Fruit fly (Drosophila melanogaster) whole organism, embryonic: ENCODE results near the gene CG10660.

ENCODE experiments used
- Asciz ChIP-seq: fragments of 200-800 bp; sonication (Bioruptor generic); optimal IDR thresholded peaks from 2 replicates; lab custom pipeline; 2017; ENCODE audit warnings: missing biosample characterization, mild to moderate bottlenecking, missing genetic modification characterization, missing genetic modification reagents
- Awh ChIP-seq: fragments of 200-800 bp; sonication (Bioruptor generic); IDR thresholded peaks from 2 replicates; pipeline ENCODE4, ENCODE4 v1.3.6; 2022; ENCODE audit warnings: missing biosample characterization, missing genetic modification characterization
- CG10979 ChIP-seq: fragments of 200-800 bp; sonication (Bioruptor generic); optimal IDR thresholded peaks from 2 replicates; lab custom pipeline; 2018; ENCODE audit warnings: missing biosample characterization, mild to moderate bottlenecking, missing genetic modification characterization, moderate library complexity
- CG11504 ChIP-seq: fragments of 200-800 bp; sonication (Bioruptor generic); optimal IDR thresholded peaks from 3 replicates; lab custom pipeline; 2019; ENCODE audit warnings: missing biosample characterization, mild to moderate bottlenecking, missing genetic modification characterization, moderate library complexity
- CG12391 ChIP-seq: fragments of 200-800 bp; sonication (Bioruptor generic); optimal IDR thresholded peaks from 3 replicates; lab custom pipeline; 2018; ENCODE audit warnings: missing biosample characterization, mild to moderate bottlenecking, missing genetic modification characterization, moderate library complexity
- CG13775 ChIP-seq: fragments of 200-800 bp; sonication (Bioruptor generic); optimal IDR thresholded peaks from 3 replicates; lab custom pipeline; 2017; ENCODE audit warnings: missing biosample characterization, mild to moderate bottlenecking, missing genetic modification characterization
- CG1529 ChIP-seq: fragments of 200-800 bp; sonication (Bioruptor generic); optimal IDR thresholded peaks from 3 replicates; lab custom pipeline; 2018; ENCODE audit warnings: missing biosample characterization, missing genetic modification characterization
- CG17385 ChIP-seq: fragments of 200-800 bp; sonication (Bioruptor generic); optimal IDR thresholded peaks from 3 replicates; lab custom pipeline; 2018; ENCODE audit warnings: missing biosample characterization, mild to moderate bottlenecking, missing genetic modification characterization
- CG18764 ChIP-seq: fragments of 200-800 bp; sonication (Bioruptor generic); optimal IDR thresholded peaks from 3 replicates; lab custom pipeline; 2016; ENCODE audit warnings: missing biosample characterization, missing genetic modification characterization
- CG2678 ChIP-seq: fragments of 200-800 bp; sonication (Bioruptor generic); optimal IDR thresholded peaks from 3 replicates; lab custom pipeline; 2019; ENCODE audit warnings: missing biosample characterization, mild to moderate bottlenecking, missing genetic modification characterization, moderate library complexity
- CG2712 ChIP-seq: fragments of 200-800 bp; optimal IDR thresholded peaks from 3 replicates; lab custom pipeline; 2019; ENCODE audit warnings: missing biosample characterization, mild to moderate bottlenecking, missing genetic modification characterization, moderate library complexity
- CG3163 ChIP-seq: fragments of 200-800 bp; sonication (Bioruptor generic); optimal IDR thresholded peaks from 3 replicates; lab custom pipeline; 2016; ENCODE audit warnings: missing biosample characterization, missing genetic modification characterization
- CG34376 ChIP-seq: fragments of 200-800 bp; sonication (Bioruptor generic); optimal IDR thresholded peaks from 2 replicates; lab custom pipeline; 2018; ENCODE audit warnings: missing biosample characterization, mild to moderate bottlenecking, missing genetic modification characterization
- CG34422 ChIP-seq: fragments of 200-800 bp; sonication (Bioruptor generic); IDR thresholded peaks from 3 replicates; pipeline ENCODE4 v1.3.6; 2022; ENCODE audit warnings: missing biosample characterization, missing genetic modification characterization
- CG4854 ChIP-seq: fragments of 200-800 bp; sonication (Bioruptor generic); optimal IDR thresholded peaks from 2 replicates; lab custom pipeline; 2016; ENCODE audit warnings: missing biosample characterization, missing genetic modification characterization, inconsistent platforms
- CG5245 ChIP-seq: fragments of 200-800 bp; sonication (Bioruptor generic); optimal IDR thresholded peaks from 3 replicates; lab custom pipeline; 2016; ENCODE audit warnings: missing biosample characterization, missing genetic modification characterization
- CG6813 ChIP-seq: fragments of 200-800 bp; sonication (Bioruptor generic); optimal IDR thresholded peaks from 2 replicates; lab custom pipeline; 2017; ENCODE audit warnings: missing biosample characterization, missing genetic modification characterization, mild to moderate bottlenecking, moderate library complexity, missing genetic modification reagents
- CG7745 ChIP-seq: fragments of 200-800 bp; sonication (Bioruptor generic); optimal IDR thresholded peaks from 2 replicates; lab custom pipeline; 2018; ENCODE audit warnings: missing biosample characterization, mild to moderate bottlenecking, missing genetic modification characterization, moderate library complexity
- CG7786 ChIP-seq: fragments of 200-800 bp; sonication (Bioruptor generic); optimal IDR thresholded peaks from 2 replicates; lab custom pipeline; 2016; ENCODE audit warnings: missing biosample characterization, missing genetic modification characterization
- CG8765 ChIP-seq: fragments of 200-800 bp; sonication (Bioruptor generic); IDR thresholded peaks from 2 replicates; pipeline ENCODE4 v1.3.6; 2022; ENCODE audit warnings: missing biosample characterization, missing genetic modification characterization
- D19A ChIP-seq: fragments of 200-800 bp; optimal IDR thresholded peaks from 3 replicates; lab custom pipeline; 2019; ENCODE audit warnings: missing biosample characterization, mild to moderate bottlenecking, missing genetic modification characterization, moderate library complexity
- Dbx ChIP-seq: fragments of 200-800 bp; sonication (Bioruptor generic); IDR thresholded peaks from 3 replicates; pipeline ENCODE4 v1.3.6; 2022; ENCODE audit warnings: missing biosample characterization, missing genetic modification characterization
- E2f1 ChIP-seq: fragments of 200-800 bp; sonication (Bioruptor generic); IDR thresholded peaks from 2 replicates; pipeline ENCODE4 v1.3.6; 2022; ENCODE audit warnings: missing biosample characterization, missing genetic modification characterization
- HLHmδ ChIP-seq: fragments of 200-800 bp; sonication (Bioruptor generic); optimal IDR thresholded peaks from 2 replicates; lab custom pipeline; 2018; ENCODE audit warnings: missing biosample characterization, mild to moderate bottlenecking, missing genetic modification characterization, moderate library complexity
- Hmx ChIP-seq: fragments of 200-800 bp; sonication (Bioruptor generic); optimal IDR thresholded peaks from 2 replicates; lab custom pipeline; 2016; ENCODE audit warnings: missing biosample characterization, missing genetic modification characterization
- MBD-R2 ChIP-seq: fragments of 200-800 bp; sonication (Bioruptor generic); IDR thresholded peaks from 2 replicates; pipeline ENCODE4 v1.3.6; 2022; ENCODE audit warnings: missing biosample characterization, missing genetic modification characterization
- Meics ChIP-seq: fragments of 200-800 bp; sonication (Bioruptor generic); optimal IDR thresholded peaks from 2 replicates; lab custom pipeline; 2017; ENCODE audit warnings: missing biosample characterization, mild to moderate bottlenecking, missing genetic modification characterization
- PHDP ChIP-seq: fragments of 200-800 bp; sonication (Bioruptor generic); optimal IDR thresholded peaks from 3 replicates; lab custom pipeline; 2018; ENCODE audit warnings: missing biosample characterization, mild to moderate bottlenecking, missing genetic modification characterization, moderate library complexity
- Poxn ChIP-seq: fragments of 200-800 bp; sonication (Bioruptor generic); IDR thresholded peaks from 2 replicates; pipeline ENCODE4 v1.3.6; 2022; ENCODE audit warnings: missing biosample characterization, missing genetic modification characterization
- Side ChIP-seq: fragments of 200-800 bp; sonication (Bioruptor generic); optimal IDR thresholded peaks from 2 replicates; lab custom pipeline; 2016; ENCODE audit warnings: missing biosample characterization, missing genetic modification characterization
- Sin3A ChIP-seq: fragments of >200 bp; optimal IDR thresholded peaks from 2 replicates; lab custom pipeline; 2018
- Sry-δ ChIP-seq: fragments of 200-800 bp; sonication (Bioruptor generic); optimal IDR thresholded peaks from 2 replicates; lab custom pipeline; 2016; ENCODE audit warnings: missing biosample characterization, missing genetic modification characterization
- Stat92E ChIP-seq, 3 experiments: fragments of >200 bp in 2 of 3; fragments of 200-800 bp in 1 of 3; sonication (Bioruptor generic) in 1 of 3; optimal IDR thresholded peaks; 2 replicates each; lab custom pipeline; 2017 to 2019; ENCODE audit warnings: missing biosample characterization in 3 of 3, missing genetic modification characterization in 3 of 3, mild to moderate bottlenecking in 1 of 3, moderate library complexity in 1 of 3
- Xrp1 ChIP-seq: fragments of 200-800 bp; sonication (Bioruptor generic); IDR thresholded peaks from 2 replicates; pipeline ENCODE4 v1.3.6; 2022; ENCODE audit warnings: missing biosample characterization, missing genetic modification characterization
- aop ChIP-seq: fragments of 200-800 bp; sonication (Bioruptor generic); IDR thresholded peaks from 2 replicates; pipeline ENCODE4 v1.3.6; 2022; ENCODE audit warnings: missing biosample characterization, missing genetic modification characterization
- cas ChIP-seq: fragments of 200-800 bp; sonication (Bioruptor generic); IDR thresholded peaks from 2 replicates; pipeline ENCODE4 v1.3.6; 2022; ENCODE audit warnings: missing biosample characterization, missing genetic modification characterization
- crp ChIP-seq, 2 experiments: fragments of 200-800 bp; sonication (Bioruptor generic); optimal IDR thresholded peaks; 2 replicates in 1 of 2; 3 replicates in 1 of 2; lab custom pipeline; 2017; ENCODE audit warnings: missing biosample characterization in 2 of 2, missing genetic modification characterization in 2 of 2, mild to moderate bottlenecking in 1 of 2, moderate library complexity in 1 of 2
- dpn ChIP-seq, 2 experiments: fragments of 200-800 bp; sonication (Bioruptor generic); optimal IDR thresholded peaks; 3 replicates each; lab custom pipeline; 2016; ENCODE audit warnings: missing biosample characterization in 2 of 2, missing genetic modification characterization in 2 of 2
- gcm ChIP-seq: fragments of 200-800 bp; sonication (Bioruptor generic); optimal IDR thresholded peaks from 2 replicates; lab custom pipeline; 2019; ENCODE audit warnings: missing biosample characterization, mild to moderate bottlenecking, missing genetic modification characterization, moderate library complexity
- kni ChIP-seq: fragments of 200-800 bp; sonication (Bioruptor generic); optimal IDR thresholded peaks from 3 replicates; lab custom pipeline; 2017; ENCODE audit warnings: mild to moderate bottlenecking, missing biosample characterization, missing genetic modification reagents, missing genetic modification characterization
- nmo ChIP-seq: fragments of 200-800 bp; sonication (Bioruptor generic); optimal IDR thresholded peaks from 2 replicates; lab custom pipeline; 2018; ENCODE audit warnings: missing biosample characterization, mild to moderate bottlenecking, missing genetic modification characterization, moderate library complexity
- nom ChIP-seq: fragments of 200-800 bp; sonication (Bioruptor generic); optimal IDR thresholded peaks from 2 replicates; lab custom pipeline; 2017; ENCODE audit warnings: missing biosample characterization, missing genetic modification characterization, mild to moderate bottlenecking, moderate library complexity, missing genetic modification reagents
- odd ChIP-seq: fragments of 200-800 bp; sonication (Bioruptor generic); optimal IDR thresholded peaks from 2 replicates; lab custom pipeline; 2017; ENCODE audit warnings: missing biosample characterization, mild to moderate bottlenecking, missing genetic modification characterization
- pita ChIP-seq: fragments of 200-800 bp; sonication (Bioruptor generic); optimal IDR thresholded peaks from 2 replicates; lab custom pipeline; 2017; ENCODE audit warnings: missing biosample characterization, mild to moderate bottlenecking, missing genetic modification characterization
- run ChIP-seq: fragments of 200-800 bp; sonication (Bioruptor generic); optimal IDR thresholded peaks from 3 replicates; lab custom pipeline; 2018; ENCODE audit warnings: missing biosample characterization, mild to moderate bottlenecking, missing genetic modification characterization
- salm ChIP-seq: fragments of 200-800 bp; sonication (Bioruptor generic); optimal IDR thresholded peaks from 2 replicates; lab custom pipeline; 2018; ENCODE audit warnings: missing biosample characterization, mild to moderate bottlenecking, missing genetic modification characterization
- sim ChIP-seq: fragments of 200-800 bp; sonication (Bioruptor generic); IDR thresholded peaks from 2 replicates; pipeline ENCODE4 v1.3.6; 2022; ENCODE audit warnings: missing biosample characterization, missing genetic modification characterization
- trem ChIP-seq: fragments of 200-800 bp; optimal IDR thresholded peaks from 3 replicates; lab custom pipeline; 2019; ENCODE audit warnings: missing biosample characterization, mild to moderate bottlenecking, missing genetic modification characterization, moderate library complexity
- tup ChIP-seq: fragments of 200-800 bp; sonication (Bioruptor generic); optimal IDR thresholded peaks from 2 replicates; lab custom pipeline; 2016; ENCODE audit warnings: missing biosample characterization, mild to moderate bottlenecking, missing genetic modification characterization, moderate library complexity

CG10660 gene

dm6 chr3L:12526433-12527113 lies 36.1 kb upstream of the CG10660 start, which contains the start of gene eIF2beta (continued):
- TF ChIP-seq CG34422 (GFP tag; lab: Robert Waterston, UW) = peak; percentile 85; the same call in 1 of the 3 replicates
- no peak for TF ChIP-seq CG7786 (GFP tag; lab: Kevin White, UChicago)
- TF ChIP-seq Meics = peak; percentile 64
- no peak for TF ChIP-seq Hmx (GFP tag; lab: Kevin White, UChicago)
- peak; percentile 44 for TF ChIP-seq CG12391 (tag; lab: Kevin White, UChicago)
- TF ChIP-seq trem (tag; lab: Kevin White, UChicago) = peak; percentile 80
- peak; percentile 45 for TF ChIP-seq PHDP (tag; lab: Kevin White, UChicago)
- peak; percentile 57 for TF ChIP-seq CG5245 (GFP tag; lab: Kevin White, UChicago)
- no peak for TF ChIP-seq Dbx (GFP tag; lab: Robert Waterston, UW)
- TF ChIP-seq odd (GFP tag; lab: Kevin White, UChicago) = peak; percentile 58
- peak; percentile 38 for TF ChIP-seq CG13775 (GFP tag; lab: Kevin White, UChicago)
- no peak for TF ChIP-seq salm
- no peak for TF ChIP-seq cas (GFP tag; lab: Robert Waterston, UW)
- TF ChIP-seq CG2712 = peak; percentile 48
- TF ChIP-seq CG1529 (GFP tag; lab: Kevin White, UChicago) = peak; percentile 7
- TF ChIP-seq dpn (GFP tag; optimal IDR thresholded peaks at IDR 0.05; lab: Kevin White, UChicago) = peak in 1 of 2 experiments; percentile 18
- peak; percentile 10 for TF ChIP-seq Side (GFP tag; lab: Kevin White, UChicago)
- peak; percentile 47 for TF ChIP-seq CG10979
- TF ChIP-seq nom (GFP tag; lab: Kevin White, UChicago) = peak; percentile 58
- TF ChIP-seq Poxn (GFP tag; lab: Robert Waterston, UW) = no peak
- TF ChIP-seq CG2678 (tag; lab: Kevin White, UChicago) = peak; percentile 27
- TF ChIP-seq Awh (GFP tag; lab: Robert Waterston, UW) = no peak
- peak; percentile 74 for TF ChIP-seq Asciz (GFP tag; lab: Kevin White, UChicago)
- TF ChIP-seq CG34376 (GFP tag; lab: Kevin White, UChicago) = peak; percentile 29
- no peak for TF ChIP-seq pita
- peak in 1 of 2 experiments; percentile 1 for TF ChIP-seq crp (GFP tag; optimal IDR thresholded peaks at IDR 0.05; lab: Kevin White, UChicago)
- peak; percentile 37; the same call in 1 of the 2 replicates for TF ChIP-seq MBD-R2 (GFP tag; lab: Robert Waterston, UW)
- TF ChIP-seq CG6813 (GFP tag; lab: Kevin White, UChicago) = peak; percentile 38
- peak; percentile 41 for TF ChIP-seq D19A (tag; lab: Kevin White, UChicago)
- peak; percentile 55 for TF ChIP-seq Sin3A (lab: Kevin White, UChicago)
- peak; percentile 15 for TF ChIP-seq CG18764 (GFP tag; lab: Kevin White, UChicago)
- TF ChIP-seq CG7745 (tag; lab: Kevin White, UChicago) = no peak
- TF ChIP-seq kni (GFP tag; lab: Kevin White, UChicago) = peak; percentile 79
- TF ChIP-seq tup = no peak
- TF ChIP-seq Xrp1 (GFP tag; lab: Robert Waterston, UW) = peak; percentile 24; the same call in 1 of the 2 replicates
- peak; percentile 57 for TF ChIP-seq HLHmδ (GFP tag; lab: Kevin White, UChicago)
- no peak for TF ChIP-seq aop
- TF ChIP-seq Stat92E (GFP tag; optimal IDR thresholded peaks at IDR 0.05; lab: Kevin White, UChicago) = peak in 1 of 3 experiments; percentile 12
- peak; percentile 26 for TF ChIP-seq CG4854
- TF ChIP-seq run (tag; lab: Kevin White, UChicago) = no peak
- 0 out of 2 replicates have a peak, but pooled peaks have one; percentile 8 for TF ChIP-seq sim
- peak; percentile 41 for TF ChIP-seq nmo
- TF ChIP-seq CG17385 = peak; percentile 52
- TF ChIP-seq gcm (GFP tag; lab: Kevin White, UChicago) = peak; percentile 22
- TF ChIP-seq CG8765 (GFP tag; lab: Robert Waterston, UW) = no peak
- TF ChIP-seq CG11504 (tag; lab: Kevin White, UChicago) = peak; percentile 42
- no peak for TF ChIP-seq Sry-δ (GFP tag; lab: Kevin White, UChicago)
- TF ChIP-seq CG3163 (GFP tag; lab: Kevin White, UChicago) = no peak
- no peak for TF ChIP-seq E2f1
